Fruit fly (Drosophila melanogaster): ENCODE data around the gene CG32536.

Gene CG32536

dm6 chrX:19316583-19316982, 39.9 kb upstream of the CG32536 start:
- TF ChIP-seq CG32006 (GFP tag; optimal IDR thresholded peaks at IDR 0.05) (no peak), vri (GFP tag; optimal IDR thresholded peaks at IDR 0.05) (peak; percentile 58), Gug (GFP tag; IDR thresholded peaks at IDR 0.05) (no peak)

dm6 chrX:19315421-19316260, 38.9 kb upstream of the CG32536 start:
- TF ChIP-seq pdm3 (GFP tag; optimal IDR thresholded peaks at IDR 0.05) = no peak
- no peak for TF ChIP-seq CG8319 (GFP tag; optimal IDR thresholded peaks at IDR 0.05)
- TF ChIP-seq dsx (GFP tag; optimal IDR thresholded peaks at IDR 0.05; ENCODE audit: poor library complexity, severe bottlenecking) = peak; percentile 40
- no peak for TF ChIP-seq spab (GFP tag; optimal IDR thresholded peaks at IDR 0.05)
- TF ChIP-seq net (GFP tag; optimal IDR thresholded peaks at IDR 0.05) = no peak
- TF ChIP-seq CG1621 (tag; optimal IDR thresholded peaks at IDR 0.05) = no peak
- no peak for TF ChIP-seq CG11762 (GFP tag; optimal IDR thresholded peaks at IDR 0.05; ENCODE audit: insufficient read depth)
- no peak for TF ChIP-seq Sox15 (GFP tag; optimal IDR thresholded peaks at IDR 0.05)
- TF ChIP-seq CG6163 (GFP tag; IDR thresholded peaks at IDR 0.05) = no peak
- no peak for TF ChIP-seq CG9139 (GFP tag; optimal IDR thresholded peaks at IDR 0.05)
- no peak for TF ChIP-seq CG6854 (GFP tag; optimal IDR thresholded peaks at IDR 0.05)
- TF ChIP-seq svp (GFP tag) = peak; percentile 79
- TF ChIP-seq CG10669 (GFP tag; optimal IDR thresholded peaks at IDR 0.05) = no peak
- TF ChIP-seq Sox102F (GFP tag; optimal IDR thresholded peaks at IDR 0.05) = peak; percentile 1
- TF ChIP-seq ss (GFP tag; optimal IDR thresholded peaks at IDR 0.05) = no peak
- no peak for TF ChIP-seq Smox (GFP tag; optimal IDR thresholded peaks at IDR 0.05)
- no peak for TF ChIP-seq Gug (GFP tag; IDR thresholded peaks at IDR 0.05)
- no peak for TF ChIP-seq Eip93F (GFP tag; optimal IDR thresholded peaks at IDR 0.05)
- no peak for TF ChIP-seq CG3919 (GFP tag; optimal IDR thresholded peaks at IDR 0.05)
- no peak for TF ChIP-seq fd85E (GFP tag; optimal IDR thresholded peaks at IDR 0.05)
- TF ChIP-seq Hr39 (GFP tag; optimal IDR thresholded peaks at IDR 0.05) = no peak
- TF ChIP-seq Ets21C (GFP tag; optimal IDR thresholded peaks at IDR 0.05) = no peak
- TF ChIP-seq Eip75B (GFP tag; optimal IDR thresholded peaks at IDR 0.05) = no peak
- TF ChIP-seq Met (GFP tag; optimal IDR thresholded peaks at IDR 0.05) = no peak
- TF ChIP-seq CG3032 (tag; optimal IDR thresholded peaks at IDR 0.05) = no peak
- TF ChIP-seq Eip78C (GFP tag) = peak; percentile 71
- no peak for TF ChIP-seq CG15336 (GFP tag; IDR thresholded peaks at IDR 0.05)
- no peak for TF ChIP-seq Hr38 (GFP tag; optimal IDR thresholded peaks at IDR 0.05)
- TF ChIP-seq salr (GFP tag; optimal IDR thresholded peaks at IDR 0.05) = no peak
- no peak for TF ChIP-seq achi (GFP tag; optimal IDR thresholded peaks at IDR 0.05)
- no peak for TF ChIP-seq fd59A (GFP tag; optimal IDR thresholded peaks at IDR 0.05)
- TF ChIP-seq CG7368 (GFP tag; optimal IDR thresholded peaks at IDR 0.05) = no peak
- TF ChIP-seq topi (GFP tag; optimal IDR thresholded peaks at IDR 0.05) = no peak
- TF ChIP-seq CG8119 (GFP tag; IDR thresholded peaks at IDR 0.05) = peak; percentile 27; the same call in 1 of the 3 replicates

dm6 chrX:19314283-19315178, 37.8 kb upstream of the CG32536 start:
- peak; percentile 78 for TF ChIP-seq svp (GFP tag)
- TF ChIP-seq Gug (GFP tag; IDR thresholded peaks at IDR 0.05) = 0 out of 2 replicates have a peak, but pooled peaks have one; percentile 7
- TF ChIP-seq CG3919 (GFP tag; optimal IDR thresholded peaks at IDR 0.05) = no peak
- no peak for TF ChIP-seq esn (GFP tag; optimal IDR thresholded peaks at IDR 0.05)
- TF ChIP-seq vri (GFP tag; optimal IDR thresholded peaks at IDR 0.05) = peak; percentile 33
- peak; percentile 13 for TF ChIP-seq Ets96B (tag; optimal IDR thresholded peaks at IDR 0.05)
- peak; percentile 10 for TF ChIP-seq dsx (GFP tag; optimal IDR thresholded peaks at IDR 0.05; ENCODE audit: poor library complexity, severe bottlenecking)
- TF ChIP-seq net (GFP tag; optimal IDR thresholded peaks at IDR 0.05) = peak; percentile 28
- no peak for TF ChIP-seq CG32006 (GFP tag; optimal IDR thresholded peaks at IDR 0.05)
- TF ChIP-seq CG6163 (GFP tag; IDR thresholded peaks at IDR 0.05) = 0 out of 3 replicates have a peak, but pooled peaks have one; percentile 37
- no peak for TF ChIP-seq Hr4 (GFP tag; optimal IDR thresholded peaks at IDR 0.05)
- peak; percentile 48; the same call in 1 of the 3 replicates for TF ChIP-seq CG8119 (GFP tag; IDR thresholded peaks at IDR 0.05)
- TF ChIP-seq CG34406 (GFP tag; optimal IDR thresholded peaks at IDR 0.05) = no peak
- TF ChIP-seq CG15336 (GFP tag; IDR thresholded peaks at IDR 0.05) = peak; percentile 27; the same call in 1 of the 2 replicates
- TF ChIP-seq CG6808 (GFP tag; optimal IDR thresholded peaks at IDR 0.05) = peak; percentile 43
- peak; percentile 35 for TF ChIP-seq CG1621 (tag; optimal IDR thresholded peaks at IDR 0.05)
- peak; percentile 55 for TF ChIP-seq Eip78C (GFP tag)
- TF ChIP-seq CG6854 (GFP tag; optimal IDR thresholded peaks at IDR 0.05) = peak; percentile 11
- peak; percentile 64; the same call in 1 of the 3 replicates for TF ChIP-seq eg (GFP tag; IDR thresholded peaks at IDR 0.05)
- no peak for TF ChIP-seq Met (GFP tag; optimal IDR thresholded peaks at IDR 0.05)
- TF ChIP-seq ss (GFP tag; optimal IDR thresholded peaks at IDR 0.05) = peak; percentile 44 to 52
- TF ChIP-seq CG9139 (GFP tag; optimal IDR thresholded peaks at IDR 0.05) = peak; percentile 31

Data from whole organism, prepupa.